Worm (Caenorhabditis elegans) whole organism, early embryonic: ENCODE measurements around the gene rab-39.
A peak's percentile ranks its signal among the peaks of the same experiment; 100 is the strongest.

Experiments used
- B0310.2 ChIP-seq: sonication (generic microtip); optimal IDR thresholded peaks from 2 replicates; lab custom pipeline; 2016; ENCODE audit warnings: mild to moderate bottlenecking, missing genetic modification characterization, missing compliant biosample characterization
- F13C5.2 ChIP-seq: sonication (generic microtip); optimal IDR thresholded peaks from 2 replicates; lab custom pipeline; 2017; ENCODE audit warnings: mild to moderate bottlenecking, missing genetic modification characterization, inconsistent platforms, missing compliant biosample characterization
- aly-1 ChIP-seq: sonication (generic microtip); optimal IDR thresholded peaks from 2 replicates; lab custom pipeline; 2016; ENCODE audit warnings: missing genetic modification characterization, missing compliant biosample characterization
- ama-1 ChIP-seq: fragments of 150-350 bp; optimal IDR thresholded peaks from 2 replicates; lab custom pipeline; 2014
- ceh-13 ChIP-seq: fragments of 200-800 bp; sonication (Bioruptor generic); optimal IDR thresholded peaks from 2 replicates; lab custom pipeline; 2018; ENCODE audit warnings: mild to moderate bottlenecking, missing genetic modification characterization, missing compliant biosample characterization
- ceh-36 ChIP-seq: sonication (generic microtip); optimal IDR thresholded peaks from 2 replicates; lab custom pipeline; 2016; ENCODE audit warnings: missing genetic modification characterization, inconsistent platforms, missing compliant biosample characterization
- ets-7 ChIP-seq: sonication (generic microtip); optimal IDR thresholded peaks from 2 replicates; lab custom pipeline; 2016; ENCODE audit warnings: missing genotype, missing genetic modification characterization, missing compliant biosample characterization
- flt-1 ChIP-seq: fragments of 200-800 bp; sonication (Bioruptor generic); IDR thresholded peaks from 2 replicates; pipeline ENCODE4 v1.3.6; 2022; ENCODE audit warnings: missing genetic modification characterization, missing compliant biosample characterization
- hmbx-1 ChIP-seq: sonication (generic microtip); optimal IDR thresholded peaks from 2 replicates; lab custom pipeline; 2016; ENCODE audit warnings: mild to moderate bottlenecking, missing genetic modification characterization, missing compliant biosample characterization
- hmg-4 ChIP-seq: fragments of 200-800 bp; sonication (Bioruptor generic); optimal IDR thresholded peaks from 2 replicates; lab custom pipeline; 2018; ENCODE audit warnings: mild to moderate bottlenecking, missing genetic modification characterization, missing compliant biosample characterization
- hnd-1 ChIP-seq: sonication (generic microtip); optimal IDR thresholded peaks from 2 replicates; lab custom pipeline; 2016; ENCODE audit warnings: missing genetic modification characterization, missing compliant biosample characterization
- pes-1 ChIP-seq: fragments of 200-800 bp; sonication (Bioruptor generic); IDR thresholded peaks from 2 replicates; pipeline ENCODE4 v1.3.6; 2022; ENCODE audit warnings: missing genetic modification reagents, missing genetic modification characterization, missing compliant biosample characterization
- scrt-1 ChIP-seq: fragments of 200-800 bp; sonication (Bioruptor generic); IDR thresholded peaks from 2 replicates; pipeline ENCODE4 v1.3.6; 2022; ENCODE audit warnings: missing genetic modification characterization, missing compliant biosample characterization
- sea-1 ChIP-seq: fragments of 200-800 bp; sonication (Bioruptor generic); conservative IDR thresholded peaks from 2 replicates; pipeline ENCODE4 v1.3.6; 2022; ENCODE audit warnings: missing genetic modification characterization, missing compliant biosample characterization
- tbx-11 ChIP-seq: fragments of 200-800 bp; sonication (Bioruptor generic); IDR thresholded peaks from 2 replicates; pipeline ENCODE4 v1.3.6; 2022; ENCODE audit warnings: missing genetic modification characterization, missing compliant biosample characterization
- tbx-37 ChIP-seq: fragments of 200-800 bp; sonication (Bioruptor generic); conservative IDR thresholded peaks from 2 replicates; pipeline ENCODE4 v1.3.6; 2022; ENCODE audit warnings: missing genetic modification reagents, missing genetic modification characterization, missing compliant biosample characterization
- tra-4 ChIP-seq: sonication (generic microtip); optimal IDR thresholded peaks from 2 replicates; lab custom pipeline; 2017; ENCODE audit warnings: missing genetic modification characterization, missing compliant biosample characterization

Gene rab-39

DNA sequence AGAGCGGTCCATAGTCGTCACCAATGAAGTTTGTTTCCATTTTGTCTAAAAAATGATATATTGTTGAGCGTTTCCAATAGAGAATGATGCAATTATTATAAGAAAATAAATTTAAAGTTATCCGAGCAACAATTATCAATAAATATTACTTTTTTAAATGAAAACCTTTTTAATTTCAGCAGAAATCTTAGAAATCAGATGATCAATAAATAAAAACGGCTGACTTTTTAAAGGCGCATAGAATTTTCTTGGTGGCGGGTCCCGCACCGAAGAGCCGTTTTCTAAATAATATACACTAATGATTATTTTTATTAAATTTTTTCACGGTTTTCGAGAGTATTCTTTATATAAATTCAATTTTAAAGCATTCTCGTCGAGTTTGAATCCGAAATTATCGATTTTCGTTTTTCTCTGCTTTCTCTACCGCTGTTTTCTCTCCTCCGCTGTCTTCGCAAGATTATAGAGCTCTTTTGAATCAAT, at the start of gene rab-39:
Gene rab-39 (minus strand): TSS at position 51 of the 480 bp plus-strand sequence.
- TF ChIP-seq hmbx-1 (tag; lab: Kevin White, UChicago) (no peak), aly-1 (tag; lab: Kevin White, UChicago) (no peak), F13C5.2 (tag; lab: Kevin White, UChicago) (peak; percentile 2), hnd-1 (tag; lab: Kevin White, UChicago) (no peak)

DNA sequence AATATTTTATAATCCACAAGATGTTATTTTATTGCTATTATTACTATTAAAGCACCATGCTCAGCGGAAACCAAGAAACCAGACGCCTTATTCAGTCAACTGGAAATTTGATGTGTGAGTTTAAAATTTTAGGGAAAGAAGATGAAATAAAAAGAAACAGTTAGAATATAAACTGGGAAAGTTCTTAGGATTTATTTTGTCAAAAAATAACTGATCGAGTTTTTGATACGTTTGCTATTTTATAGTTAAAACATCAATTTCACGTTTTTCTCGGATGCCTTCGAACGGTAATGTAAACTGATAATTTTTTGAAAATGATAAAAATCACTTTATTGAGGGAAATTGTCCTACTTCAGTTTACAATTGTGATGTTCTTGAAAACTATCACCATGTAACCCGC, 49.7 kb upstream of the rab-39 start, which contains the start of gene C06C3.3:
Gene C06C3.3 (minus strand): TSS at position 101 of the 400 bp plus-strand sequence.
- TF ChIP-seq hnd-1 (tag; lab: Kevin White, UChicago), result no peak
- no peak for TF ChIP-seq tra-4 (tag; lab: Kevin White, UChicago)
- no peak for TF ChIP-seq ama-1
- no peak for TF ChIP-seq scrt-1 (GFP tag; lab: Robert Waterston, UW)
- TF ChIP-seq hmg-4 (GFP tag; lab: Kevin White, UChicago), result no peak
- no peak for TF ChIP-seq flt-1 (GFP tag; lab: Robert Waterston, UW)

DNA sequence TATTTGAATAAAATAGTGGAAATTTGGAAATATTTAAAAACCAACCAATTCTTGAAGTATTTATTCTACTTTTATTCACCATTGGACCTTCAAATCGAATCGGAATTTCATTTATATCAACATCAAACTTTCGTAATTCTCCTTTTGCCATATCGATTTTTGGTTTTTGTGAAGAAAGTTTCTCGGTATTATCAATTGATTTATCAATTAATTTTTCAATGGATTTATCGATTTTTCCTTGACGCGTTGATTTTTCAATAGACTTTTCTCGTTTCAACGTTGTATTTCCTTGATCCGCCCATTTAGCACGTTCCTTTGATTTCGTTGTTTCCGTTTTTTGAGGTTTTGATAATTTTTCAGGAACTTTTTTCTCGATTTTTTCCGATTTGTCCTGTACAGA, 46.7 kb upstream of the rab-39 start:
- TF ChIP-seq tbx-37 (GFP tag; lab: Robert Waterston, UW) (no peak), B0310.2 (no peak), hmbx-1 (tag; lab: Kevin White, UChicago) (no peak), flt-1 (GFP tag; lab: Robert Waterston, UW) (no peak), ets-7 (tag; lab: Kevin White, UChicago) (no peak), F13C5.2 (tag; lab: Kevin White, UChicago) (no peak), hmg-4 (GFP tag; lab: Kevin White, UChicago) (no peak)

DNA sequence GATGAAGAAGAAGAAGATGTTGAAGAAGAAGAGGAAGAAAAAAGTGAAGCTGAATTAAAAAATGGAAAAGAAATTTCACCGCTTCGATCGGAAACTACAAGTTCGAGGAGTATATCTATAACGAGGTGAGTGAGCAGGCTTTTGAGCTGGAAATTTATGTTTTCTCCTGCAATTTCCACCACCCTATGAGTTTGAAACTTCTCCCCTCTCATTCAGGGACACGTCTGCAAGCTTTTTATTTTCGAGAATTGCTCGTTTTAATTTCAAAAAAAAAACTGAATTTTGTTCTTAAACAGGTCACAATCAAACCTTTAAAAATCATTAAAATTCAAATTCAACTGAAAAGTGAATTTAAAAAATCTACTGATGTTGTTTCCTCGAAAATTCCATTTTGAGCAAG, 39.5 kb upstream of the rab-39 start:
- TF ChIP-seq flt-1 (GFP tag; lab: Robert Waterston, UW) (no peak), hmbx-1 (tag; lab: Kevin White, UChicago) (no peak)

DNA sequence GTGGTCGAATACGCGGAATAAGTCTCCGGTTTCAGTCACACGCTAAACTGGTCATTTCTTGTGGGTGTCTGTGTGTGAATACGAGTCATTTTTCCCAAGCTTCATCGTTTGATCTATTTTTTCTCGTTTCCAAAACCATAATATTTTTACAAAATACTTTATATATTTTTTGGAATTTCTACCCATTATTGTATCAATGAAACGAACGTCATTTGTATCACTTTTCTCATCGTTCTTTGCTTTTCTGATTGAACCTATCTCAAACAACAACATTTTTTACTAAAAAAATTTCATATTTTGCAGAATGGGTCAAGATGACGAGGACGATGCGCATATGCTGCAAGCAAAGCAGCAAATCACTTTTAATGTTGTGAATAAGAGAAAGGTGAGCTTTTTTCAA, 35.5 kb upstream of the rab-39 start, which contains the start of gene mel-11:
Gene mel-11 (plus strand): TSS at position 301 of the 400 bp plus-strand sequence.
- TF ChIP-seq hmg-4 (GFP tag; lab: Kevin White, UChicago) (no peak), scrt-1 (GFP tag; lab: Robert Waterston, UW) (no peak), B0310.2 (no peak), tbx-11 (GFP tag; lab: Robert Waterston, UW) (no peak), ceh-36 (tag; lab: Kevin White, UChicago) (no peak), hmbx-1 (tag; lab: Kevin White, UChicago) (no peak)

DNA sequence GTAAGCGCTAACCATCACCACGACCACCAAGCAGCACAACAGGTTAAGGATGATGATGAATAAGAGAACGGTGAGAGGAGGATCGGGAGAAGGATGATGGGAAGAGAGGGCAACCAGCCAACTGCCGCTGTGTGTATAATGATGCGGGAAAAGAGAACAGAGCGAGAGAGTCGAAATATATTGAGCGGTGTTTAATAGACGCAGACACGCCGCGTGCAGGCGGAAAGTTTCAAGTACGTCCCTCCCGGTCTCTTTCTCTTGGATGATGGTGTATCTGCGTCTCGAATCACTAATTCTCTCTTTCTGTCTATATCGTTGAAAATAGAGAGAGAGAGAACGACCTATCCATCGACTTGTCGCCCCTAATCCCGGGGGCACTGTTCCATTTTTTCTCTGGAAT, 34.0 kb upstream of the rab-39 start:
- TF ChIP-seq hmg-4 (GFP tag; lab: Kevin White, UChicago), result peak; percentile 49
- TF ChIP-seq tbx-37 (GFP tag; lab: Robert Waterston, UW), result no peak

DNA sequence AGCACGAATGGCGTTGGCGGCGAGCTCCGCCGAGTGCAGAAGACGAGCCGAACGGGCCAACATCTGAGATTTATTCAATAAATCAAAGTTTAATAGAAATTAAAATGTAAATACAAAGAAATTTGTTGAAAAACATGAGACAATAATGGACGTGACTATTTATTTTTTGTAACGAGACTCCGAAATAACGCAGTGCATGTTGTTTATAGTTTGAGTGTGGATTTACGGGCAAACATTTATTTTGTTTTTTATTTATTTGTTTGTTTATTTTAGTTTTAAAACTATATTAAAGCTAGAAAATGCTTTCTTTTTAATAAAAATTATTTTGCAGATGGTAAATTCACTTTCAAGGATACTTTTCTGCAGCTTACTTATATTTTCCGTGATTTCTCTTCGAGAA, 29.9 kb upstream of the rab-39 start, which contains the start of the genes sdhb-1 and cup-15:
Gene sdhb-1 (minus strand): TSS at position 63 of the 400 bp plus-strand sequence.
Gene cup-15 (plus strand): TSS at position 332 of the 400 bp plus-strand sequence.
- no peak for TF ChIP-seq ama-1
- no peak for TF ChIP-seq pes-1 (GFP tag; lab: Robert Waterston, UW)

DNA sequence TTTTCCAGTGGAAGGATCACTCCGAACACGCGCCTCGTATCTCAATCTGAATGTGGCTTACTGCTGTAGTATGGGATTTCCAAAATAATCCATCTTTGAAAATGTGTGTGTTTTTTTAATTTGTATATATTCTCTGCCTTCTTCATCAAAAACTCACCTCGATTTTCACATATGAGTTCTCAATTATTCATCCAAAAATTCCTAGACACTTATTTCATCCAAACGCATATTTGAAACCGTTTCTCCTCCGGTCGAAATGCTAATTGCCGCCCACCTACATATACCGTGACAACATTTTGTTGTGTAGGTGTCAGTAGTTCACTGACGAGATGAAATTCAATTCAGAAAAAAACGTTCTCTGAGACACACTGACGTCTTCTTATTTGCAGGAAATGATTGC, 24.7 kb upstream of the rab-39 start:
- no peak for TF ChIP-seq B0310.2

DNA sequence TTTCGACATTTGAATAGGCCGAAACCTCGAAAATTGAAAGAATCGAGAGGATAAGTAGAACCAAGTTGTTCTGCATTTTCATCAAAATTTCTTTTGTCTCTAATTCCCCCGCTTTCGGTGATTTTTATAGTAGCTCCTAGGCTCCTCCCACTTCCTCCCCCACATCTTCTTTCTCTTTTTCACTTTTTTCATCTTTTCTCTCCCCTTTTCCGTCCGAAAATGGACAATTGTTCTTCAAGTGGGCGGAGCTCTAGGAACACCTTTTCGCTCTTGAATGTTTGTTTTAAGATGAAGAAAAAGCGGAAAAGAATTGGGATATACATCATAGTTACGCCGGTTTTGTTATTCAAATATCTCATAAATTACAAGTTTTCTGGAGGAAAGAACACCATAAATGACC, 23.8 kb upstream of the rab-39 start, which contains the start of gene F42A8.1:
Gene F42A8.1 (minus strand): TSS at position 101 of the 400 bp plus-strand sequence.
- TF ChIP-seq scrt-1 (GFP tag; lab: Robert Waterston, UW) (no peak), pes-1 (GFP tag; lab: Robert Waterston, UW) (no peak), tra-4 (tag; lab: Kevin White, UChicago) (no peak), sea-1 (GFP tag; lab: Robert Waterston, UW) (0 out of 2 replicates have a peak, but pooled peaks have one; percentile 44), hmbx-1 (tag; lab: Kevin White, UChicago) (no peak), tbx-37 (GFP tag; lab: Robert Waterston, UW) (no peak), ets-7 (tag; lab: Kevin White, UChicago) (no peak)

DNA sequence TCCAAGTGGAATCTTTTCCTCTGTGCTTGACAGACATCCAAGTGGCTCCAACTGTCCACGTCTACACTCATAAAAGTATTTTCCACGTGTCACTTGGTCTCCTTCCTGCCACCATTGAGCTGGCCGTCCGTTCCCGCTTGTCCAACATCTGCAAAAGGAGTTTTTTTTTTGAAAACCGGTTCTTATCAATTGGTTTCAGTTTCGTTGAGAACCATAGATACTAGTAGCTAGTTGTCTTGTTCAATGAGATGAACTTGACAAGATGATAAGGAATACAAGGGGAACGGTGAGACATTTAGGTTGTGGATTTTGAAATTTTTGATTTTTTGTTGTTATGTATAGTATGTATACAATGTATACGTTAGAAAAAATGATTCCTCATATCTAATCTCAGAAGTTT, 23.1 kb upstream of the rab-39 start:
- no peak for TF ChIP-seq ama-1
- no peak for TF ChIP-seq ceh-13
- TF ChIP-seq flt-1 (GFP tag; lab: Robert Waterston, UW), result no peak
- no peak for TF ChIP-seq sea-1 (GFP tag; lab: Robert Waterston, UW)
- TF ChIP-seq B0310.2, result no peak
- TF ChIP-seq hmg-4 (GFP tag; lab: Kevin White, UChicago), result no peak
- TF ChIP-seq ceh-36 (tag; lab: Kevin White, UChicago), result no peak
- no peak for TF ChIP-seq tbx-11 (GFP tag; lab: Robert Waterston, UW)
- TF ChIP-seq aly-1 (tag; lab: Kevin White, UChicago), result no peak
- TF ChIP-seq ets-7 (tag; lab: Kevin White, UChicago), result no peak
